Worm (Caenorhabditis elegans): ENCODE measurements around the gene mdt-15.
A peak's percentile ranks its signal among the peaks of the same experiment; 100 is the strongest.

Gene mdt-15

ce11 chrIII:5813501-5813900 is 20.1 kb downstream of the mdt-15 start:
- no peak for TF ChIP-seq M03D4.4 (tag; optimal IDR thresholded peaks at IDR 0.05)
- TF ChIP-seq lsy-2 (tag; optimal IDR thresholded peaks at IDR 0.05) = no peak
- TF ChIP-seq lin-32 (GFP tag; optimal IDR thresholded peaks at IDR 0.05) = no peak
- no peak for TF ChIP-seq mab-5 (tag; optimal IDR thresholded peaks at IDR 0.05)
- TF ChIP-seq ztf-11 (tag; optimal IDR thresholded peaks at IDR 0.05) = no peak
- TF ChIP-seq ceh-83 (GFP tag; optimal IDR thresholded peaks at IDR 0.05) = no peak
- no peak for TF ChIP-seq hlh-1 (tag; optimal IDR thresholded peaks at IDR 0.05)
- no peak for TF ChIP-seq ces-1 (GFP tag; optimal IDR thresholded peaks at IDR 0.05)
- TF ChIP-seq mls-2 (tag; optimal IDR thresholded peaks at IDR 0.05) = no peak
- TF ChIP-seq nhr-28 (tag; optimal IDR thresholded peaks at IDR 0.05) = no peak
- no peak for TF ChIP-seq nhr-237 (tag; optimal IDR thresholded peaks at IDR 0.05)
- TF ChIP-seq elt-3 (tag; optimal IDR thresholded peaks at IDR 0.05) = no peak

- TF ChIP-seq unc-62 (GFP tag; optimal IDR thresholded peaks at IDR 0.05) (peak; percentile 59), lin-32 (GFP tag; optimal IDR thresholded peaks at IDR 0.05) (no peak), nhr-28 (tag; optimal IDR thresholded peaks at IDR 0.05) (no peak), bed-3 (GFP tag; optimal IDR thresholded peaks at IDR 0.05) (no peak)
Observed at ce11 chrIII:5812672-5813071, 20.9 kb downstream of the mdt-15 start.

ce11 chrIII:5811957-5812356 is 21.6 kb downstream of the mdt-15 start:
- TF ChIP-seq nhr-2 (tag; optimal IDR thresholded peaks at IDR 0.05) = no peak

ce11 chrIII:5810012-5810411 is 23.5 kb downstream of the mdt-15 start:
- TF ChIP-seq ceh-39 (tag; optimal IDR thresholded peaks at IDR 0.05) (no peak), zip-8 (tag; optimal IDR thresholded peaks at IDR 0.05) (no peak), flh-1 (GFP tag; optimal IDR thresholded peaks at IDR 0.05) (no peak), unc-120 (tag; optimal IDR thresholded peaks at IDR 0.05; ENCODE audit: poor library complexity, severe bottlenecking) (no peak), lsy-2 (tag; optimal IDR thresholded peaks at IDR 0.05) (no peak), sptf-1 (tag; optimal IDR thresholded peaks at IDR 0.05) (no peak), ceh-43 (GFP tag; optimal IDR thresholded peaks at IDR 0.05) (no peak), snpc-4 (tag; optimal IDR thresholded peaks at IDR 0.05) (no peak), nhr-76 (tag; optimal IDR thresholded peaks at IDR 0.05) (no peak), nhr-2 (tag; optimal IDR thresholded peaks at IDR 0.05) (no peak), tbx-8 (GFP tag; optimal IDR thresholded peaks at IDR 0.05) (no peak), unc-39 (tag; optimal IDR thresholded peaks at IDR 0.05) (no peak), sem-2 (GFP tag; optimal IDR thresholded peaks at IDR 0.05) (no peak), elt-1 (tag; optimal IDR thresholded peaks at IDR 0.05; ENCODE audit: borderline replicate concordance, insufficient read depth) (no peak), nhr-12 (tag; optimal IDR thresholded peaks at IDR 0.05) (no peak), lin-13 (tag; optimal IDR thresholded peaks at IDR 0.05) (no peak), ceh-83 (GFP tag; optimal IDR thresholded peaks at IDR 0.05) (no peak), elt-3 (tag; optimal IDR thresholded peaks at IDR 0.05) (no peak), cnd-1 (tag; optimal IDR thresholded peaks at IDR 0.05) (no peak)

ce11 chrIII:5806720-5807119 is 26.8 kb downstream of the mdt-15 start, which contains the start of gene R12B2.2:
TSS of gene R12B2.2 (plus strand) at chrIII:5807020.
- no peak for TF ChIP-seq ztf-11 (tag; optimal IDR thresholded peaks at IDR 0.05)
- no peak for TF ChIP-seq snpc-4 (tag; optimal IDR thresholded peaks at IDR 0.05)
- no peak for TF ChIP-seq M03D4.4 (tag; optimal IDR thresholded peaks at IDR 0.05)
- TF ChIP-seq tbx-8 (GFP tag; optimal IDR thresholded peaks at IDR 0.05) = no peak
- TF ChIP-seq elt-1 (tag; optimal IDR thresholded peaks at IDR 0.05; ENCODE audit: borderline replicate concordance, insufficient read depth) = no peak
- TF ChIP-seq ceh-39 (tag; optimal IDR thresholded peaks at IDR 0.05) = no peak
- no peak for TF ChIP-seq blmp-1 (tag; optimal IDR thresholded peaks at IDR 0.05)
- no peak for TF ChIP-seq sem-2 (GFP tag; optimal IDR thresholded peaks at IDR 0.05)
- TF ChIP-seq lsy-2 (tag; optimal IDR thresholded peaks at IDR 0.05) = no peak
- no peak for TF ChIP-seq nhr-28 (tag; optimal IDR thresholded peaks at IDR 0.05)
- TF ChIP-seq nhr-2 (tag; optimal IDR thresholded peaks at IDR 0.05) = no peak
- no peak for TF ChIP-seq pha-4 (tag; optimal IDR thresholded peaks at IDR 0.05)
- no peak for TF ChIP-seq unc-120 (tag; optimal IDR thresholded peaks at IDR 0.05; ENCODE audit: poor library complexity, severe bottlenecking)
- TF ChIP-seq hlh-1 (tag; optimal IDR thresholded peaks at IDR 0.05) = no peak
- no peak for TF ChIP-seq mep-1 (tag; optimal IDR thresholded peaks at IDR 0.05)
- no peak for TF ChIP-seq mab-5 (tag; optimal IDR thresholded peaks at IDR 0.05)
